Fruit fly (Drosophila melanogaster) whole organism, embryonic: Measurements from ENCODE around the gene Fit2.

Source experiments
- Awh ChIP-seq: fragments of 200-800 bp; sonication (Bioruptor generic); IDR thresholded peaks from 2 replicates; pipeline ENCODE4, ENCODE4 v1.3.6; 2022; ENCODE audit warnings: missing biosample characterization, missing genetic modification characterization
- CG10565 ChIP-seq: fragments of 200-800 bp; sonication (Bioruptor generic); optimal IDR thresholded peaks from 3 replicates; lab custom pipeline; 2016; ENCODE audit warnings: missing biosample characterization, mild to moderate bottlenecking, missing genetic modification characterization
- CG11247 ChIP-seq: fragments of 200-800 bp; sonication (Bioruptor generic); IDR thresholded peaks from 2 replicates; pipeline ENCODE4 v1.3.6; 2022; ENCODE audit warnings: missing biosample characterization, missing genetic modification characterization
- CG12299 ChIP-seq: fragments of 200-800 bp; sonication (Bioruptor generic); optimal IDR thresholded peaks from 2 replicates; lab custom pipeline; 2018; ENCODE audit warnings: missing biosample characterization, mild to moderate bottlenecking, missing genetic modification characterization
- CG1233 ChIP-seq: fragments of 200-800 bp; sonication (Bioruptor generic); optimal IDR thresholded peaks from 4 replicates; lab custom pipeline; 2018; ENCODE audit warnings: missing biosample characterization, mild to moderate bottlenecking, missing genetic modification characterization
- CG12744 ChIP-seq: fragments of 200-800 bp; sonication (Bioruptor generic); optimal IDR thresholded peaks from 2 replicates; lab custom pipeline; 2016; ENCODE audit warnings: missing biosample characterization, missing genetic modification characterization
- CG13624 ChIP-seq: fragments of 200-800 bp; sonication (Bioruptor generic); optimal IDR thresholded peaks from 2 replicates; lab custom pipeline; 2016; ENCODE audit warnings: missing biosample characterization, missing genetic modification characterization
- CG13775 ChIP-seq: fragments of 200-800 bp; sonication (Bioruptor generic); optimal IDR thresholded peaks from 3 replicates; lab custom pipeline; 2017; ENCODE audit warnings: missing biosample characterization, mild to moderate bottlenecking, missing genetic modification characterization
- CG14667 ChIP-seq: fragments of 200-800 bp; sonication (Bioruptor generic); IDR thresholded peaks from 2 replicates; pipeline ENCODE4 v1.3.6; 2022; ENCODE audit warnings: missing biosample characterization, missing genetic modification characterization
- CG15514 ChIP-seq: fragments of 200-800 bp; sonication (Bioruptor generic); optimal IDR thresholded peaks from 3 replicates; lab custom pipeline; 2017; ENCODE audit warnings: missing biosample characterization, missing genetic modification characterization, mild to moderate bottlenecking, moderate library complexity, missing genetic modification reagents
- CG17829 ChIP-seq: fragments of 200-800 bp; optimal IDR thresholded peaks from 2 replicates; lab custom pipeline; 2019; ENCODE audit warnings: missing biosample characterization, mild to moderate bottlenecking, missing genetic modification characterization, moderate library complexity
- CG18011 ChIP-seq: fragments of 200-800 bp; sonication (Bioruptor generic); optimal IDR thresholded peaks from 2 replicates; lab custom pipeline; 2017; ENCODE audit warnings: missing biosample characterization, missing genetic modification characterization, mild to moderate bottlenecking, moderate library complexity, missing genotype
- CG18476 ChIP-seq: fragments of 200-800 bp; sonication (Bioruptor generic); optimal IDR thresholded peaks from 2 replicates; lab custom pipeline; 2016; ENCODE audit warnings: missing biosample characterization, mild to moderate bottlenecking, missing genetic modification characterization
- CG2889 ChIP-seq: fragments of 200-800 bp; sonication (Bioruptor generic); IDR thresholded peaks from 3 replicates; pipeline ENCODE4 v1.3.6; 2022; ENCODE audit warnings: missing biosample characterization, missing genetic modification characterization
- CG42726 ChIP-seq: fragments of 200-800 bp; sonication (Bioruptor generic); IDR thresholded peaks from 2 replicates; pipeline ENCODE4 v1.3.6; 2022; ENCODE audit warnings: missing biosample characterization, missing genetic modification characterization; ENCODE audit not compliant: partially characterized antibody
- CG4424 ChIP-seq: fragments of 200-800 bp; sonication (Bioruptor generic); optimal IDR thresholded peaks from 3 replicates; lab custom pipeline; 2016; ENCODE audit warnings: missing biosample characterization, missing genetic modification characterization
- CG7357 ChIP-seq: fragments of 200-800 bp; sonication (Bioruptor generic); IDR thresholded peaks from 3 replicates; pipeline ENCODE4 v1.3.6; 2022; ENCODE audit warnings: missing biosample characterization, missing genetic modification characterization
- CG7556 ChIP-seq: fragments of 200-800 bp; sonication (Bioruptor generic); optimal IDR thresholded peaks from 2 replicates; lab custom pipeline; 2017; ENCODE audit warnings: missing biosample characterization, mild to moderate bottlenecking, missing genetic modification characterization
- CG9727 ChIP-seq: fragments of 200-800 bp; sonication (Bioruptor generic); optimal IDR thresholded peaks from 3 replicates; lab custom pipeline; 2017; ENCODE audit warnings: missing biosample characterization, mild to moderate bottlenecking, missing genetic modification characterization
- CG9817 ChIP-seq: fragments of 200-800 bp; sonication (Bioruptor generic); optimal IDR thresholded peaks from 2 replicates; lab custom pipeline; 2018; ENCODE audit warnings: missing biosample characterization, mild to moderate bottlenecking, missing genetic modification characterization, moderate library complexity
- CrebB ChIP-seq: fragments of 200-800 bp; sonication (Bioruptor generic); optimal IDR thresholded peaks from 3 replicates; lab custom pipeline; 2018; ENCODE audit warnings: missing biosample characterization, mild to moderate bottlenecking, missing genetic modification characterization
- D19A ChIP-seq: fragments of 200-800 bp; optimal IDR thresholded peaks from 3 replicates; lab custom pipeline; 2019; ENCODE audit warnings: missing biosample characterization, mild to moderate bottlenecking, missing genetic modification characterization, moderate library complexity
- ERR ChIP-seq: fragments of 200-800 bp; sonication (Bioruptor generic); optimal IDR thresholded peaks from 2 replicates; lab custom pipeline; 2016; ENCODE audit warnings: missing biosample characterization, missing genetic modification characterization
- HLH3B ChIP-seq: fragments of 200-800 bp; sonication (Bioruptor generic); IDR thresholded peaks from 2 replicates; pipeline ENCODE4 v1.3.6; 2022; ENCODE audit warnings: missing biosample characterization, missing genetic modification characterization
- Hr3 ChIP-seq: fragments of 200-800 bp; sonication (Bioruptor generic); optimal IDR thresholded peaks from 3 replicates; lab custom pipeline; 2016; ENCODE audit warnings: missing biosample characterization, missing genetic modification characterization
- Mes4 ChIP-seq: fragments of 200-800 bp; sonication (Bioruptor generic); optimal IDR thresholded peaks from 2 replicates; lab custom pipeline; 2016; ENCODE audit warnings: missing biosample characterization, missing genetic modification characterization
- Neu2 ChIP-seq: fragments of 200-800 bp; sonication (Bioruptor generic); optimal IDR thresholded peaks from 3 replicates; lab custom pipeline; 2016; ENCODE audit warnings: missing biosample characterization, missing genetic modification characterization, borderline replicate concordance
- Side ChIP-seq: fragments of 200-800 bp; sonication (Bioruptor generic); optimal IDR thresholded peaks from 2 replicates; lab custom pipeline; 2016; ENCODE audit warnings: missing biosample characterization, missing genetic modification characterization
- Six4 ChIP-seq: fragments of 200-800 bp; sonication (Bioruptor generic); optimal IDR thresholded peaks from 2 replicates; lab custom pipeline; 2016; ENCODE audit warnings: missing biosample characterization, missing genetic modification characterization
- Taf1 ChIP-seq: fragments of 200-800 bp; sonication (Bioruptor generic); IDR thresholded peaks from 2 replicates; pipeline ENCODE4 v1.3.6; 2022; ENCODE audit warnings: missing biosample characterization, missing genetic modification characterization
- Tbp ChIP-seq: fragments of >200 bp; optimal IDR thresholded peaks from 2 replicates; lab custom pipeline; 2018; ENCODE audit warnings: missing biosample characterization, missing genetic modification characterization
- al ChIP-seq: fragments of 200-800 bp; sonication (Bioruptor generic); IDR thresholded peaks from 2 replicates; pipeline ENCODE4 v1.3.6; 2022; ENCODE audit warnings: missing biosample characterization, missing genetic modification characterization
- ase ChIP-seq: fragments of 200-800 bp; sonication (Bioruptor generic); IDR thresholded peaks from 3 replicates; pipeline ENCODE4 v1.3.6; 2022; ENCODE audit warnings: missing biosample characterization, missing genetic modification characterization
- chif ChIP-seq, 2 experiments: fragments of 200-800 bp; sonication (Bioruptor generic); optimal IDR thresholded peaks; 3 replicates each; lab custom pipeline; 2016; ENCODE audit warnings: missing biosample characterization in 2 of 2, missing genetic modification characterization in 2 of 2
- corto ChIP-seq: fragments of 200-800 bp; sonication (Bioruptor generic); optimal IDR thresholded peaks from 2 replicates; lab custom pipeline; 2016; ENCODE audit warnings: missing biosample characterization, mild to moderate bottlenecking, missing genetic modification characterization, moderate library complexity
- dysf ChIP-seq: fragments of 200-800 bp; sonication (Bioruptor generic); IDR thresholded peaks from 3 replicates; pipeline ENCODE4 v1.3.6; 2022; ENCODE audit warnings: missing biosample characterization, missing genetic modification characterization
- ewg ChIP-seq: fragments of 200-800 bp; sonication (Bioruptor generic); optimal IDR thresholded peaks from 3 replicates; lab custom pipeline; 2017; ENCODE audit warnings: mild to moderate bottlenecking, missing biosample characterization, missing genetic modification reagents, missing genetic modification characterization
- fd102C ChIP-seq: fragments of 200-800 bp; sonication (Bioruptor generic); optimal IDR thresholded peaks from 2 replicates; lab custom pipeline; 2018; ENCODE audit warnings: missing biosample characterization, mild to moderate bottlenecking, missing genetic modification characterization, moderate library complexity
- fru ChIP-seq: fragments of >200 bp; optimal IDR thresholded peaks from 2 replicates; lab custom pipeline; 2017
- fu2 ChIP-seq: fragments of 200-800 bp; sonication (Bioruptor generic); optimal IDR thresholded peaks from 2 replicates; lab custom pipeline; 2016; ENCODE audit warnings: missing biosample characterization, missing genetic modification characterization
- hth ChIP-seq: fragments of >200 bp; optimal IDR thresholded peaks from 2 replicates; lab custom pipeline; 2017; ENCODE audit warnings: inconsistent platforms
- inv ChIP-seq: fragments of 200-800 bp; sonication (Bioruptor generic); IDR thresholded peaks from 2 replicates; pipeline ENCODE4 v1.3.6; 2022; ENCODE audit warnings: missing biosample characterization, missing genetic modification characterization; ENCODE audit not compliant: partially characterized antibody
- kay ChIP-seq: fragments of 200-800 bp; sonication (Bioruptor generic); optimal IDR thresholded peaks from 2 replicates; lab custom pipeline; 2016; ENCODE audit warnings: missing biosample characterization, missing genetic modification characterization
- knrl ChIP-seq: fragments of 200-800 bp; sonication (Bioruptor generic); IDR thresholded peaks from 3 replicates; pipeline ENCODE4 v1.3.6; 2022; ENCODE audit warnings: missing biosample characterization, missing genetic modification characterization; ENCODE audit not compliant: partially characterized antibody
- nerfin-1 ChIP-seq: fragments of 200-800 bp; sonication (Bioruptor generic); optimal IDR thresholded peaks from 3 replicates; lab custom pipeline; 2019; ENCODE audit warnings: missing biosample characterization, mild to moderate bottlenecking, missing genetic modification characterization, moderate library complexity
- phol ChIP-seq: fragments of 200-800 bp; sonication (Bioruptor generic); optimal IDR thresholded peaks from 3 replicates; lab custom pipeline; 2018; ENCODE audit warnings: missing biosample characterization, mild to moderate bottlenecking, missing genetic modification characterization, moderate library complexity
- ssp ChIP-seq: fragments of 200-800 bp; sonication (Bioruptor generic); IDR thresholded peaks from 2 replicates; pipeline ENCODE4 v1.3.6; 2022; ENCODE audit warnings: missing biosample characterization, missing genetic modification characterization
- tgo ChIP-seq: fragments of 200-800 bp; sonication (Bioruptor generic); IDR thresholded peaks from 3 replicates; pipeline ENCODE4 v1.3.6; 2022; ENCODE audit warnings: missing biosample characterization, missing genetic modification characterization
- tin ChIP-seq: fragments of 200-800 bp; sonication (Bioruptor generic); optimal IDR thresholded peaks from 3 replicates; lab custom pipeline; 2016; ENCODE audit warnings: missing biosample characterization, missing genetic modification characterization
- wek ChIP-seq: fragments of 200-800 bp; sonication (Bioruptor generic); optimal IDR thresholded peaks from 3 replicates; lab custom pipeline; 2018; ENCODE audit warnings: missing biosample characterization, mild to moderate bottlenecking, missing genetic modification characterization, moderate library complexity

The Fit2 gene

dm6 chr3L:17012017-17012719 is 12.0 kb upstream of the Fit2 start, which contains the start of gene CG3764:
TSS of gene CG3764 (minus strand) at chr3L:17012565.
- TF ChIP-seq al (GFP tag; lab: Robert Waterston, UW): no peak
- peak; percentile 47 for TF ChIP-seq CG4424 (GFP tag; lab: Kevin White, UChicago)
- TF ChIP-seq chif (GFP tag; optimal IDR thresholded peaks at IDR 0.05; lab: Kevin White, UChicago): peak; percentile 42 to 59
- TF ChIP-seq inv (GFP tag; lab: Robert Waterston, UW): no peak
- peak; percentile 20 for TF ChIP-seq CG12744 (GFP tag; lab: Kevin White, UChicago)
- TF ChIP-seq CG15514: peak; percentile 92
- no peak for TF ChIP-seq fru (lab: Kevin White, UChicago)
- no peak for TF ChIP-seq hth (lab: Kevin White, UChicago)
- peak; percentile 76 for TF ChIP-seq CG17829
- peak; percentile 47 for TF ChIP-seq D19A (tag; lab: Kevin White, UChicago)
- 0 out of 2 replicates have a peak, but pooled peaks have one; percentile 49 for TF ChIP-seq CG11247 (GFP tag; lab: Robert Waterston, UW)
- no peak for TF ChIP-seq CG14667 (GFP tag; lab: Robert Waterston, UW)
- peak; percentile 76 for TF ChIP-seq Awh (GFP tag; lab: Robert Waterston, UW)
- peak; percentile 54 for TF ChIP-seq tgo (GFP tag; lab: Robert Waterston, UW)
- no peak for TF ChIP-seq Taf1 (GFP tag; lab: Robert Waterston, UW)
- TF ChIP-seq fd102C: peak; percentile 86
- TF ChIP-seq CG9727 (GFP tag; lab: Kevin White, UChicago): peak; percentile 84
- TF ChIP-seq CG12299 (tag; lab: Kevin White, UChicago): peak; percentile 87
- peak; percentile 80 for TF ChIP-seq nerfin-1 (tag; lab: Kevin White, UChicago)
- TF ChIP-seq ase (GFP tag; lab: Robert Waterston, UW): 0 out of 3 replicates have a peak, but pooled peaks have one; percentile 27
- no peak for TF ChIP-seq corto (GFP tag; lab: Kevin White, UChicago)
- TF ChIP-seq Mes4 (GFP tag; lab: Kevin White, UChicago): peak; percentile 83
- no peak for TF ChIP-seq CG2889
- TF ChIP-seq CG13775: peak; percentile 50
- TF ChIP-seq HLH3B (GFP tag; lab: Robert Waterston, UW): peak; percentile 58; the same call in 1 of the 2 replicates
- peak; percentile 31; the same call in 1 of the 3 replicates for TF ChIP-seq knrl (GFP tag; lab: Robert Waterston, UW)
- peak; percentile 52 for TF ChIP-seq Six4 (GFP tag; lab: Kevin White, UChicago)
- TF ChIP-seq dysf (GFP tag; lab: Robert Waterston, UW): peak; percentile 61; the same call in 2 of the 3 replicates
- peak; percentile 25 for TF ChIP-seq fu2 (GFP tag; lab: Kevin White, UChicago)
- TF ChIP-seq CG18476 (GFP tag; lab: Kevin White, UChicago): peak; percentile 37
- TF ChIP-seq CG7556 (GFP tag; lab: Kevin White, UChicago): peak; percentile 59
- peak; percentile 92 for TF ChIP-seq wek (GFP tag; lab: Kevin White, UChicago)
- no peak for TF ChIP-seq Neu2 (GFP tag; lab: Kevin White, UChicago)
- TF ChIP-seq ewg: peak; percentile 100
- peak; percentile 55 for TF ChIP-seq CG9817 (tag; lab: Kevin White, UChicago)
- no peak for TF ChIP-seq kay
- peak; percentile 59 for TF ChIP-seq CG13624 (GFP tag; lab: Kevin White, UChicago)
- TF ChIP-seq Side: peak; percentile 77
- no peak for TF ChIP-seq Tbp
- TF ChIP-seq CG10565: no peak
- TF ChIP-seq CG42726: 0 out of 2 replicates have a peak, but pooled peaks have one; percentile 11
- peak; percentile 74 for TF ChIP-seq ERR (GFP tag; lab: Kevin White, UChicago)
- peak; percentile 89 for TF ChIP-seq CG1233 (GFP tag; lab: Kevin White, UChicago)
- TF ChIP-seq ssp (GFP tag; lab: Robert Waterston, UW): no peak
- TF ChIP-seq CrebB: peak; percentile 88
- TF ChIP-seq Hr3 (GFP tag; lab: Kevin White, UChicago): no peak
- 0 out of 3 replicates have a peak, but pooled peaks have one; percentile 31 for TF ChIP-seq CG7357 (GFP tag; lab: Robert Waterston, UW)
- TF ChIP-seq CG18011 (GFP tag; lab: Kevin White, UChicago): peak; percentile 46
- TF ChIP-seq tin (GFP tag; lab: Kevin White, UChicago): peak; percentile 51
- peak; percentile 68 for TF ChIP-seq phol
